Fruit fly (Drosophila melanogaster): ENCODE data around the gene CG31809.

- no peak for TF ChIP-seq CG6792 (GFP tag; optimal IDR thresholded peaks at IDR 0.05)
- no peak for TF ChIP-seq Blimp-1 (GFP tag; optimal IDR thresholded peaks at IDR 0.05)
- no peak for TF ChIP-seq CG11902 (GFP tag; optimal IDR thresholded peaks at IDR 0.05)
- TF ChIP-seq CG11294 (GFP tag; IDR thresholded peaks at IDR 0.05), result no peak
- TF ChIP-seq Sox14 (GFP tag; optimal IDR thresholded peaks at IDR 0.05), result no peak
- no peak for TF ChIP-seq Smox (GFP tag; optimal IDR thresholded peaks at IDR 0.05)
- TF ChIP-seq cyc (GFP tag; optimal IDR thresholded peaks at IDR 0.05), result no peak
Measured at dm6 chr2L:16857131-16857530, 1.4 kb downstream of the CG31809 start.

All from whole organism, prepupa.